Worm (Caenorhabditis elegans): ENCODE measurements around the gene T14B4.9.

The T14B4.9 gene

DNA sequence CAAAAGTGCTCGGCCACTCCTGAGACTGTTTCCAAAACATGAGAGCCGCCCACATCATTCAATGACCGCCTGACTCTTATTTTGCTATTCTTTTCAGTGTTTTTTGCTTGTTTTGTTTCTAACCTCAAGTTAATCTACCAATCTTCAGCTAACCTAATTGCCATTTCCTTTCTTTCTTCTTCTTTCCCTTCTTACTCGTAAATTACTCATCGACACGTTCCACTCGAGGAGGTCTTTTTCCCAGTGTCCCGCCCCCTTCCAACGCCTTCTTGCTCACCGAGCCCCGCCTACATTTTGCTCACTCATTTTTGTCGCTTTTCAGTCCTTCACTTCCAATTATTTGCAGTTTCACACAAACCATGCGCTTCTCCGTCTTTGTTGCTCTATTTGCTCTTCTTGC is 31.1 kb upstream of the T14B4.9 start, which contains the start of gene nlp-50:
Gene nlp-50, plus strand, starts transcription at position 301 of the 400 bp plus-strand sequence.
- TF ChIP-seq klf-2 (GFP tag; conservative IDR thresholded peaks at IDR 0.05), result no peak
- TF ChIP-seq ztf-23 (GFP tag; IDR thresholded peaks at IDR 0.05), result no peak
- no peak for TF ChIP-seq med-1 (GFP tag; optimal IDR thresholded peaks at IDR 0.05; ENCODE audit: insufficient read depth)
- no peak for TF ChIP-seq ztf-29 (GFP tag; IDR thresholded peaks at IDR 0.05)
- no peak for TF ChIP-seq ref-1 (GFP tag; conservative IDR thresholded peaks at IDR 0.05)
- no peak for TF ChIP-seq T22C8.4 (GFP tag; IDR thresholded peaks at IDR 0.05)
- TF ChIP-seq flt-1 (GFP tag; IDR thresholded peaks at IDR 0.05), result no peak
- TF ChIP-seq cog-1 (tag; optimal IDR thresholded peaks at IDR 0.05), result no peak

- TF ChIP-seq T22C8.4 (GFP tag; IDR thresholded peaks at IDR 0.05) (no peak), ref-1 (GFP tag; conservative IDR thresholded peaks at IDR 0.05) (no peak)
Measured at ce11 chrII:6756232-6756631, 22.6 kb upstream of the T14B4.9 start, which contains the start of gene F41G3.3. TSS of gene F41G3.3 (plus strand) at chrII:6756532.

ce11 chrII:6754671-6755224 is 21.1 kb upstream of the T14B4.9 start, which contains the start of the genes srx-95 and fis-1:
TSS of gene srx-95 (minus strand) at chrII:6754771.
TSS of gene fis-1 (plus strand) at chrII:6755174.
- no peak for TF ChIP-seq ztf-23 (GFP tag; IDR thresholded peaks at IDR 0.05)
- no peak for TF ChIP-seq cog-1 (tag; optimal IDR thresholded peaks at IDR 0.05)
- TF ChIP-seq ref-1 (GFP tag; conservative IDR thresholded peaks at IDR 0.05), result no peak
- no peak for TF ChIP-seq tab-1 (GFP tag; IDR thresholded peaks at IDR 0.05)
- no peak for TF ChIP-seq T22C8.4 (GFP tag; IDR thresholded peaks at IDR 0.05)
- TF ChIP-seq flt-1 (GFP tag; IDR thresholded peaks at IDR 0.05), result no peak
- TF ChIP-seq med-1 (GFP tag; optimal IDR thresholded peaks at IDR 0.05; ENCODE audit: insufficient read depth), result no peak
- TF ChIP-seq klf-2 (GFP tag; conservative IDR thresholded peaks at IDR 0.05), result no peak
- no peak for TF ChIP-seq ztf-29 (GFP tag; IDR thresholded peaks at IDR 0.05)

DNA sequence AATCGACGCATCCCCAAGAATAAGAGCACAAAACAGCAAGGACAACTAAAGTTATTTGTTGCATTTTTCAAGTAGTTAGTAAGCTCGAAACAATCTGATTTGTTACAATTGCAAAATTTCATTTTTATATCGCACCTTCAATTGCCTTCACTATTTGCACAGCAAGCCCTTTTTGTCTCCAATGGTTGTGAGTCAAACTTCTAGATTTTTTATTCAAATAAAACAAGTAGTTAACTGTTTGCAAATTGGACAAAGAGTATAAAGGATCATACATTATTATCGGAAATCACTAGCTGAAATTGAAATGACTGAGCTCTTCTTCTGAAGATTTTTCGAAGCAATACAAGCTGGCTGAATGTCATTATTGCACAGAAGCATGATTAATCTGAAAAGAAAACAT is 19.2 kb upstream of the T14B4.9 start, which contains the start of gene F41G3.21:
Gene F41G3.21, minus strand, starts transcription at position 101 of the 400 bp plus-strand sequence.
- TF ChIP-seq cog-1 (tag; optimal IDR thresholded peaks at IDR 0.05) (no peak), flt-1 (GFP tag; IDR thresholded peaks at IDR 0.05) (no peak), ref-1 (GFP tag; conservative IDR thresholded peaks at IDR 0.05) (no peak), tab-1 (GFP tag; IDR thresholded peaks at IDR 0.05) (no peak), klf-2 (GFP tag; conservative IDR thresholded peaks at IDR 0.05) (no peak), ztf-23 (GFP tag; IDR thresholded peaks at IDR 0.05) (no peak), T22C8.4 (GFP tag; IDR thresholded peaks at IDR 0.05) (no peak), med-1 (GFP tag; optimal IDR thresholded peaks at IDR 0.05; ENCODE audit: insufficient read depth) (no peak), ztf-29 (GFP tag; IDR thresholded peaks at IDR 0.05) (no peak)

- TF ChIP-seq ztf-23 (GFP tag; IDR thresholded peaks at IDR 0.05), result no peak
- no peak for TF ChIP-seq ref-1 (GFP tag; conservative IDR thresholded peaks at IDR 0.05)
- no peak for TF ChIP-seq ztf-29 (GFP tag; IDR thresholded peaks at IDR 0.05)
- TF ChIP-seq med-1 (GFP tag; optimal IDR thresholded peaks at IDR 0.05; ENCODE audit: insufficient read depth), result no peak
- no peak for TF ChIP-seq cog-1 (tag; optimal IDR thresholded peaks at IDR 0.05)
- TF ChIP-seq T22C8.4 (GFP tag; IDR thresholded peaks at IDR 0.05), result no peak
- no peak for TF ChIP-seq klf-2 (GFP tag; conservative IDR thresholded peaks at IDR 0.05)
- no peak for TF ChIP-seq flt-1 (GFP tag; IDR thresholded peaks at IDR 0.05)
- TF ChIP-seq tab-1 (GFP tag; IDR thresholded peaks at IDR 0.05), result no peak
Measured at ce11 chrII:6752027-6752426, 18.4 kb upstream of the T14B4.9 start, which contains the start of gene F41G3.19. TSS of gene F41G3.19 (minus strand) at chrII:6752127.

ce11 chrII:6750929-6751328 is 17.3 kb upstream of the T14B4.9 start, which contains the start of gene F41G3.20:
TSS of gene F41G3.20 (minus strand) at chrII:6751029.
- no peak for TF ChIP-seq klf-2 (GFP tag; conservative IDR thresholded peaks at IDR 0.05)
- no peak for TF ChIP-seq flt-1 (GFP tag; IDR thresholded peaks at IDR 0.05)
- no peak for TF ChIP-seq T22C8.4 (GFP tag; IDR thresholded peaks at IDR 0.05)
- TF ChIP-seq ztf-29 (GFP tag; IDR thresholded peaks at IDR 0.05), result no peak
- TF ChIP-seq ztf-23 (GFP tag; IDR thresholded peaks at IDR 0.05), result no peak
- no peak for TF ChIP-seq cog-1 (tag; optimal IDR thresholded peaks at IDR 0.05)
- TF ChIP-seq tab-1 (GFP tag; IDR thresholded peaks at IDR 0.05), result no peak
- TF ChIP-seq ref-1 (GFP tag; conservative IDR thresholded peaks at IDR 0.05), result no peak

DNA sequence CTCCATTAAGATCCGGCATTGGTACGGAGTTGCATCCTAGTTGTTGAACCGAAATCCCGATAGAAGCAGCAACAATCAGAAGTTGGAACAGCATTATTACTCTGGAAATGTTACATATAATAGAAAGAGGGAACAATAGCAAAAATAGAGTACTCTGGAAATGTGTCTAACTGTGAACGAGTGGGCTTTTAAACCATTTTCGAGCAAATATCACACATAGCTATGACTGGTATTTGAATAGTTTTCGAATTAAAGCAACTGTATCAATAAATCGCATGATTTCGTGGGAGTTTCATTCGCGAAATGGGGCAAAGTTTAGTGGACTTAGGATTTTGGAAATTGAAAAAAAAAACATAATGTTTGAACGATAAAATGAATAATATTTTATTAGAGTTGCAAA is 15.8 kb upstream of the T14B4.9 start, which contains the start of gene F41G3.10:
Gene F41G3.10, minus strand, starts transcription at position 101 of the 400 bp plus-strand sequence.
- TF ChIP-seq ztf-29 (GFP tag; IDR thresholded peaks at IDR 0.05), result no peak
- TF ChIP-seq klf-2 (GFP tag; conservative IDR thresholded peaks at IDR 0.05), result no peak
- TF ChIP-seq flt-1 (GFP tag; IDR thresholded peaks at IDR 0.05), result no peak
- TF ChIP-seq T22C8.4 (GFP tag; IDR thresholded peaks at IDR 0.05), result no peak
- TF ChIP-seq cog-1 (tag; optimal IDR thresholded peaks at IDR 0.05), result no peak
- no peak for TF ChIP-seq med-1 (GFP tag; optimal IDR thresholded peaks at IDR 0.05; ENCODE audit: insufficient read depth)
- no peak for TF ChIP-seq ref-1 (GFP tag; conservative IDR thresholded peaks at IDR 0.05)
- no peak for TF ChIP-seq ztf-23 (GFP tag; IDR thresholded peaks at IDR 0.05)

ce11 chrII:6746404-6746803 is 12.8 kb upstream of the T14B4.9 start, which contains the start of gene F41G3.5:
TSS of gene F41G3.5 (plus strand) at chrII:6746704.
- TF ChIP-seq ztf-23 (GFP tag; IDR thresholded peaks at IDR 0.05) (no peak), flt-1 (GFP tag; IDR thresholded peaks at IDR 0.05) (no peak), ref-1 (GFP tag; conservative IDR thresholded peaks at IDR 0.05) (no peak), med-1 (GFP tag; optimal IDR thresholded peaks at IDR 0.05; ENCODE audit: insufficient read depth) (no peak)

ce11 chrII:6745783-6746182 is 12.2 kb upstream of the T14B4.9 start, which contains the start of gene ins-14:
TSS of gene ins-14 (minus strand) at chrII:6745814.
- TF ChIP-seq cog-1 (tag; optimal IDR thresholded peaks at IDR 0.05) (no peak), ztf-29 (GFP tag; IDR thresholded peaks at IDR 0.05) (no peak), med-1 (GFP tag; optimal IDR thresholded peaks at IDR 0.05; ENCODE audit: insufficient read depth) (no peak), klf-2 (GFP tag; conservative IDR thresholded peaks at IDR 0.05) (no peak), T22C8.4 (GFP tag; IDR thresholded peaks at IDR 0.05) (no peak), flt-1 (GFP tag; IDR thresholded peaks at IDR 0.05) (no peak), ztf-23 (GFP tag; IDR thresholded peaks at IDR 0.05) (no peak), tab-1 (GFP tag; IDR thresholded peaks at IDR 0.05) (no peak), ref-1 (GFP tag; conservative IDR thresholded peaks at IDR 0.05) (no peak)

DNA sequence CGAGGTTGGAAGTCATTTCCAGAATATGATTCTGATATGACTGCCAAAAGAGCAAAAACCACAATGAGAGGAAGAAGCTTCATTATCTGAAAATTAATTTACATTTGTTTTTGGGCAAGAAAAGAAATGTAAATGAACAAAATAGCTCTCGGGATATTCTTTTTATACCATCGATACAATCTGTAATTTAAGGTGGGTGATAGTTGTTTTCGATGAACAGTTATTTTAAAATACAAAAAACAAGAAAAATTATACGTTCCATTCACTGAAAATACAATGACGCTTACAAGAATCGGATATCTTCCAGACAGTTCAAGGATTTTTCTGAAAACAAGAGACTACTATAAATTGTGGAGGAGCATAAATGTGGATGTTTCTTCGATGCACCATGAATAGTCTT is 11.0 kb upstream of the T14B4.9 start, which contains the start of gene ins-15:
Gene ins-15, minus strand, starts transcription at position 101 of the 400 bp plus-strand sequence.
- TF ChIP-seq tab-1 (GFP tag; IDR thresholded peaks at IDR 0.05), result no peak
- TF ChIP-seq ztf-29 (GFP tag; IDR thresholded peaks at IDR 0.05), result no peak
- no peak for TF ChIP-seq ref-1 (GFP tag; conservative IDR thresholded peaks at IDR 0.05)
- no peak for TF ChIP-seq T22C8.4 (GFP tag; IDR thresholded peaks at IDR 0.05)
- no peak for TF ChIP-seq klf-2 (GFP tag; conservative IDR thresholded peaks at IDR 0.05)
- no peak for TF ChIP-seq med-1 (GFP tag; optimal IDR thresholded peaks at IDR 0.05; ENCODE audit: insufficient read depth)
- no peak for TF ChIP-seq cog-1 (tag; optimal IDR thresholded peaks at IDR 0.05)
- TF ChIP-seq ztf-23 (GFP tag; IDR thresholded peaks at IDR 0.05), result no peak
- TF ChIP-seq flt-1 (GFP tag; IDR thresholded peaks at IDR 0.05), result no peak
